Worm (Caenorhabditis elegans) whole organism, L4 larva: ENCODE results near the gene ZK742.7.
A peak's percentile ranks its signal among the peaks of the same experiment; 100 is the strongest.

Source experiments
- F44E2.7 ChIP-seq: fragments of 200-800 bp; sonication (Bioruptor generic); IDR thresholded peaks from 2 replicates; pipeline ENCODE4 v2.1.2; 2022; ENCODE audit warnings: missing genetic modification characterization, missing compliant biosample characterization
- ZK337.2 ChIP-seq: fragments of 200-800 bp; sonication (Bioruptor generic); IDR thresholded peaks from 2 replicates; pipeline ENCODE4 v1.3.6; 2022; ENCODE audit warnings: missing genetic modification reagents, missing genetic modification characterization, missing compliant biosample characterization
- aha-1 ChIP-seq: fragments of 150-350 bp; peaks from one replicate; lab custom pipeline; 2014; ENCODE audit warnings: missing biosample characterization, missing genetic modification characterization
- ceh-62 ChIP-seq: sonication (generic microtip); optimal IDR thresholded peaks from 2 replicates; lab custom pipeline; 2017; ENCODE audit warnings: missing biosample characterization, missing genetic modification characterization
- ces-1 ChIP-seq: fragments of 150-350 bp; sonication (generic microtip); optimal IDR thresholded peaks from 4 replicates; lab custom pipeline; 2014; ENCODE audit warnings: missing biosample characterization, missing genetic modification reagents, missing genetic modification characterization
- ctbp-1 ChIP-seq: fragments of 200-800 bp; sonication (Bioruptor generic); IDR thresholded peaks from 2 replicates; pipeline ENCODE4 v1.3.6; 2022; ENCODE audit warnings: missing genetic modification reagents, missing genetic modification characterization, missing compliant biosample characterization
- daf-12 ChIP-seq: fragments of 150-350 bp; optimal IDR thresholded peaks from 2 replicates; lab custom pipeline; 2014; ENCODE audit warnings: missing biosample characterization, missing genetic modification reagents, missing genetic modification characterization
- daf-16 ChIP-seq, 3 experiments: sonication (generic microtip); optimal IDR thresholded peaks; 2 replicates each; lab custom pipeline; 2016 to 2017; ENCODE audit warnings: missing genetic modification characterization in 3 of 3, missing genetic modification reagents in 3 of 3, mild to moderate bottlenecking in 2 of 3, missing compliant biosample characterization in 2 of 3, missing biosample characterization in 1 of 3, moderate library complexity in 1 of 3
- dmd-6 ChIP-seq: fragments of 200-800 bp; sonication (Bioruptor generic); IDR thresholded peaks from 2 replicates; pipeline ENCODE4 v1.3.6; 2022; ENCODE audit warnings: missing genetic modification reagents, missing genetic modification characterization, missing compliant biosample characterization
- dpl-1 ChIP-seq: fragments of 150-350 bp; optimal IDR thresholded peaks from 2 replicates; lab custom pipeline; 2014; ENCODE audit warnings: missing biosample characterization, missing genetic modification reagents, missing genetic modification characterization
- fkh-10 ChIP-seq: fragments of 150-350 bp; optimal IDR thresholded peaks from 2 replicates; lab custom pipeline; 2014; ENCODE audit warnings: missing biosample characterization, missing genetic modification reagents, missing genetic modification characterization
- hif-1 ChIP-seq, 2 experiments: sonication (generic microtip); optimal IDR thresholded peaks; 2 replicates each; lab custom pipeline; 2016 to 2017; ENCODE audit warnings: missing compliant biosample characterization in 2 of 2, missing genetic modification characterization in 2 of 2, missing genetic modification reagents in 2 of 2, missing genotype in 2 of 2, mild to moderate bottlenecking in 1 of 2
- hlh-11 ChIP-seq: fragments of 200-800 bp; sonication (Bioruptor generic); optimal IDR thresholded peaks from 2 replicates; lab custom pipeline; 2018; ENCODE audit warnings: mild to moderate bottlenecking, missing genetic modification characterization, missing compliant biosample characterization
- jun-1 ChIP-seq: fragments of 150-350 bp; optimal IDR thresholded peaks from 2 replicates; lab custom pipeline; 2014; ENCODE audit warnings: missing biosample characterization, missing genetic modification reagents, missing genetic modification characterization
- lim-7 ChIP-seq: fragments of 200-800 bp; sonication (Bioruptor generic); IDR thresholded peaks from 2 replicates; pipeline ENCODE4 v1.3.6; 2022; ENCODE audit warnings: missing genetic modification characterization, missing compliant biosample characterization
- lin-38 ChIP-seq: fragments of 200-800 bp; sonication (Bioruptor generic); IDR thresholded peaks from 2 replicates; pipeline ENCODE4 v1.3.6; 2022; ENCODE audit warnings: missing genetic modification reagents, missing genetic modification characterization, missing compliant biosample characterization
- lsy-2 ChIP-seq, 2 experiments: fragments of 150-350 bp in 1 of 2; sonication (generic microtip) in 1 of 2; optimal IDR thresholded peaks; 2 replicates each; lab custom pipeline; 2014 to 2017; ENCODE audit warnings: missing biosample characterization in 2 of 2, missing genetic modification characterization in 2 of 2
- mep-1 ChIP-seq: fragments of 150-350 bp; sonication (generic microtip); optimal IDR thresholded peaks from 3 replicates; lab custom pipeline; 2014; ENCODE audit warnings: missing biosample characterization, missing genetic modification characterization
- mes-2 ChIP-seq: sonication (generic microtip); optimal IDR thresholded peaks from 2 replicates; lab custom pipeline; 2016; ENCODE audit warnings: missing genotype, mild to moderate bottlenecking, missing genetic modification characterization, missing compliant biosample characterization; ENCODE audit not compliant: poor library complexity, severe bottlenecking
- nhr-11 ChIP-seq: fragments of 150-350 bp; optimal IDR thresholded peaks from 2 replicates; lab custom pipeline; 2014; ENCODE audit warnings: missing biosample characterization, missing genetic modification characterization
- nhr-28 ChIP-seq: fragments of 150-350 bp; optimal IDR thresholded peaks from 2 replicates; lab custom pipeline; 2014; ENCODE audit warnings: missing biosample characterization, missing genetic modification characterization
- nhr-42 ChIP-seq: fragments of 200-800 bp; sonication (Bioruptor generic); IDR thresholded peaks from 2 replicates; pipeline ENCODE4 v1.3.6; 2022; ENCODE audit warnings: missing genetic modification characterization, missing compliant biosample characterization
- nhr-6 ChIP-seq: fragments of 150-350 bp; optimal IDR thresholded peaks from 2 replicates; lab custom pipeline; 2014; ENCODE audit warnings: missing biosample characterization, missing genetic modification characterization
- nhr-76 ChIP-seq: fragments of 150-350 bp; optimal IDR thresholded peaks from 2 replicates; lab custom pipeline; 2014; ENCODE audit warnings: missing biosample characterization, missing genetic modification characterization
- nhr-77 ChIP-seq: fragments of 150-350 bp; optimal IDR thresholded peaks from 2 replicates; lab custom pipeline; 2014; ENCODE audit warnings: missing biosample characterization, missing genetic modification characterization
- pha-4 ChIP-seq, 2 experiments: fragments of 150-350 bp in 1 of 2; fragments of 200-800 bp in 1 of 2; sonication (Bioruptor generic) in 1 of 2; IDR thresholded peaks in 1 of 2; optimal IDR thresholded peaks in 1 of 2; 2 replicates each; pipeline versions ENCODE4 v1.3.6 to Lab custom; 2014 to 2022; ENCODE audit warnings: missing genetic modification characterization in 2 of 2, missing genetic modification reagents in 2 of 2, missing biosample characterization in 1 of 2, missing compliant biosample characterization in 1 of 2
- pqm-1 ChIP-seq: sonication (generic microtip); optimal IDR thresholded peaks from 2 replicates; lab custom pipeline; 2017; ENCODE audit warnings: missing biosample characterization, missing genetic modification characterization
- skn-1 ChIP-seq: fragments of 150-350 bp; optimal IDR thresholded peaks from 2 replicates; lab custom pipeline; 2014; ENCODE audit warnings: missing biosample characterization, missing genetic modification characterization
- spr-1 ChIP-seq: sonication (generic microtip); optimal IDR thresholded peaks from 2 replicates; lab custom pipeline; 2016; ENCODE audit warnings: mild to moderate bottlenecking, missing genetic modification characterization, missing compliant biosample characterization
- unc-130 ChIP-seq: sonication (generic microtip); optimal IDR thresholded peaks from 2 replicates; lab custom pipeline; 2016; ENCODE audit warnings: missing genetic modification reagents, missing genetic modification characterization, missing compliant biosample characterization
- vab-7 ChIP-seq: fragments of 200-800 bp; sonication (Bioruptor generic); IDR thresholded peaks from 2 replicates; pipeline ENCODE4 v1.3.6; 2022; ENCODE audit warnings: missing genetic modification reagents, missing genetic modification characterization, missing compliant biosample characterization
- zfp-3 ChIP-seq: fragments of 200-800 bp; sonication (Bioruptor generic); conservative IDR thresholded peaks from 2 replicates; pipeline ENCODE4 v1.3.6; 2022; ENCODE audit warnings: missing genetic modification reagents, missing genetic modification characterization, missing compliant biosample characterization
- ztf-11 ChIP-seq: fragments of 150-350 bp; optimal IDR thresholded peaks from 2 replicates; lab custom pipeline; 2014; ENCODE audit warnings: missing biosample characterization, missing genetic modification characterization

Gene ZK742.7

ce11 chrV:7811758-7812157 is 13.6 kb downstream of the ZK742.7 start, which contains the start of gene ZK742.4:
TSS of gene ZK742.4 (minus strand) at chrV:7811792.
- TF ChIP-seq nhr-28 (tag; lab: Kevin White, UChicago) (peak; percentile 43), vab-7 (GFP tag; lab: Robert Waterston, UW) (no peak), ceh-62 (tag; lab: Kevin White, UChicago) (no peak), ztf-11 (tag; lab: Kevin White, UChicago) (no peak), nhr-11 (no peak), unc-130 (no peak), pha-4 (GFP tag; IDR thresholded peaks at IDR 0.05; lab: Robert Waterston, UW) (0 out of 2 replicates have a peak, but pooled peaks have one; percentile 21), pha-4 (tag; optimal IDR thresholded peaks at IDR 0.05; lab: Kevin White, UChicago) (no peak), skn-1 (tag; lab: Kevin White, UChicago) (no peak), nhr-76 (tag; lab: Kevin White, UChicago) (no peak)

- TF ChIP-seq ZK337.2 (GFP tag; lab: Robert Waterston, UW) (no peak), skn-1 (tag; lab: Kevin White, UChicago) (no peak)
These were observed 16.4 kb downstream of the ZK742.7 start, which contains the start of gene ZK742.6 for ce11 chrV:7814601-7815000. TSS of gene ZK742.6 (minus strand) at chrV:7814942.

- TF ChIP-seq F44E2.7 (GFP tag; lab: Robert Waterston, UW) (no peak), pqm-1 (tag; lab: Kevin White, UChicago) (no peak), ctbp-1 (GFP tag; lab: Robert Waterston, UW) (0 out of 2 replicates have a peak, but pooled peaks have one; percentile 31), zfp-3 (no peak), nhr-76 (tag; lab: Kevin White, UChicago) (no peak), nhr-6 (tag; lab: Kevin White, UChicago) (no peak), aha-1 (no peak), ZK337.2 (GFP tag; lab: Robert Waterston, UW) (no peak), fkh-10 (GFP tag; lab: Kevin White, UChicago) (peak; percentile 56), spr-1 (tag; lab: Kevin White, UChicago) (no peak), ces-1 (peak; percentile 65), daf-12 (tag; lab: Kevin White, UChicago) (no peak)
These were observed 18.3 kb downstream of the ZK742.7 start for ce11 chrV:7816486-7816885.

- TF ChIP-seq fkh-10 (GFP tag; lab: Kevin White, UChicago) (peak; percentile 19), F44E2.7 (GFP tag; lab: Robert Waterston, UW) (no peak), daf-16 (GFP tag; optimal IDR thresholded peaks at IDR 0.05; lab: Kevin White, UChicago) (no peak), daf-16 (tag; optimal IDR thresholded peaks at IDR 0.05; lab: Kevin White, UChicago) (no peak)
These were observed 21.4 kb downstream of the ZK742.7 start for ce11 chrV:7819585-7819984.

ce11 chrV:7820270-7820669 is 22.1 kb downstream of the ZK742.7 start, which contains the start of gene lbp-4:
TSS of gene lbp-4 (plus strand) at chrV:7820578.
- peak; percentile 17 for TF ChIP-seq aha-1
- TF ChIP-seq lim-7 = no peak
- peak; percentile 41; the same call in 1 of the 2 replicates for TF ChIP-seq dmd-6
- no peak for TF ChIP-seq nhr-42 (GFP tag; lab: Robert Waterston, UW)
- TF ChIP-seq nhr-77 (tag; lab: Kevin White, UChicago) = peak; percentile 57
- peak; percentile 56 for TF ChIP-seq pqm-1 (tag; lab: Kevin White, UChicago)
- TF ChIP-seq dpl-1 (GFP tag; lab: Kevin White, UChicago) = peak; percentile 23
- peak; percentile 15 for TF ChIP-seq unc-130
- peak; percentile 88 for TF ChIP-seq lin-38
- peak; percentile 89 for TF ChIP-seq mes-2 (tag; lab: Kevin White, UChicago)
- peak; percentile 61 for TF ChIP-seq mep-1 (tag; lab: Kevin White, UChicago)
- TF ChIP-seq jun-1 = no peak
- TF ChIP-seq hif-1 (tag; optimal IDR thresholded peaks at IDR 0.05; lab: Kevin White, UChicago) = peak in 1 of 2 experiments; percentile 46
- TF ChIP-seq hlh-11 (tag; lab: Kevin White, UChicago) = peak; percentile 8
- peak; percentile 32 for TF ChIP-seq nhr-28 (tag; lab: Kevin White, UChicago)
- TF ChIP-seq lsy-2 (tag; optimal IDR thresholded peaks at IDR 0.05; lab: Kevin White, UChicago) = peak in 1 of 2 experiments; percentile 64
- TF ChIP-seq, all 104 proteins: peak for 13
